Worm (Caenorhabditis elegans): Measurements from ENCODE around the gene msp-31.
"Not testable (repeated sequence)": the region's sequence is repeated elsewhere in the genome, so short reads cannot be mapped to it uniquely, and the experiment has no call there.

The msp-31 gene

DNA sequence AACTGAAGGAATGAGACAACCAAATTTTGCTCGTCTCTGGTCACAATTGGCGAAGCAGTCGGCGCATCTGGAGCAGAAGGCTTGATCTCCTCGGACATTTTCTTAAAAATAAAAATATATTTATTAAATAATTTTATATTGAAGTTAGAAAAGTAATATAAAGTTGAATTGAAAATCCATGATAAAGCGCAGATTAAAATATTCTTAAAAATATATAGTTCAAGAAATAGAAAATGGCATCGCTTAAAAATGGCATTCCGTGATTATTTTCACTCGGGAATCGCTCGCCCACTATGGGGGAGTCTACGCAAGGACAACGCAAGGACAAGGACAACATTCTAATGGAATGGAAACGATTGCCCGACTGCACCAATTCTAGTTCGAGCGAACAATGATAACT, 12.7 kb downstream of the msp-31 start, which contains the start of gene sgt-1:
Gene sgt-1 (minus strand): TSS at position 101 of the 400 bp plus-strand sequence.
- not testable (repeated sequence) for TF ChIP-seq egl-27 (tag; optimal IDR thresholded peaks at IDR 0.05); nfya-1 (tag; optimal IDR thresholded peaks at IDR 0.05; ENCODE audit: insufficient read depth); fos-1 (tag; optimal IDR thresholded peaks at IDR 0.05)

DNA sequence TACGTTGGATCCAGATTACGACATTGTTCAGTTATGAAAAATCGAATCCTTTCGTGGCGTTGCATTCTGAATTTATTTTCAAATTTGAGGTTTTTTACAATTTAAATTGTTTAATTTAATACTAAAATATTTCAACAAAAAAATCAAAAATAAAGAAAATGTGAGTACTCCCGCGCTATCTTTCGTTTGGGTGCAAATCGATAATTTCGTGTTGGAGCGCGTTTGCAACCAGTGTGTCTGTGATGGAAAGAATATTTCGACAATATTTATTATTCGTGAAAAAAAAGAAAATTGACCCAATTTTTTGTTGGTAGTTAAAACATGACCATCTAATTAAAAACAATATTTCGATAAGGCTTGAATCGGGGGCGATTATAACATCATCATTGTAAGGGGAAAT, 14.3 kb downstream of the msp-31 start, which contains the start of gene R05F9.9:
Gene R05F9.9 (minus strand): TSS at position 66 of the 400 bp plus-strand sequence.
- TF ChIP-seq nhr-25 (tag; optimal IDR thresholded peaks at IDR 0.05) (peak; percentile 45), nfya-1 (tag; optimal IDR thresholded peaks at IDR 0.05; ENCODE audit: insufficient read depth) (peak; percentile 60), elt-2 (tag; optimal IDR thresholded peaks at IDR 0.05) (peak; percentile 64), unc-39 (tag; optimal IDR thresholded peaks at IDR 0.05) (no peak), nhr-237 (tag; optimal IDR thresholded peaks at IDR 0.05) (no peak), pha-4 (tag; optimal IDR thresholded peaks at IDR 0.05) (peak; percentile 69), nhr-43 (tag; optimal IDR thresholded peaks at IDR 0.05; ENCODE audit: poor library complexity, severe bottlenecking) (no peak), aly-2 (tag; optimal IDR thresholded peaks at IDR 0.05) (no peak), skn-1 (tag; optimal IDR thresholded peaks at IDR 0.05) (no peak), nhr-67 (tag; optimal IDR thresholded peaks at IDR 0.05) (no peak), ceh-28 (tag; optimal IDR thresholded peaks at IDR 0.05) (peak; percentile 52), ceh-82 (tag; optimal IDR thresholded peaks at IDR 0.05) (no peak), fkh-10 (GFP tag; optimal IDR thresholded peaks at IDR 0.05) (no peak), mml-1 (tag; optimal IDR thresholded peaks at IDR 0.05) (no peak), fos-1 (tag; optimal IDR thresholded peaks at IDR 0.05) (no peak), mdl-1 (tag; optimal IDR thresholded peaks at IDR 0.05) (no peak), ama-1 (optimal IDR thresholded peaks at IDR 0.05) (peak; percentile 85), fkh-2 (tag; optimal IDR thresholded peaks at IDR 0.05) (no peak), ceh-16 (tag; optimal IDR thresholded peaks at IDR 0.05) (no peak), lin-15B (tag; optimal IDR thresholded peaks at IDR 0.05) (peak; percentile 33), egl-5 (tag; optimal IDR thresholded peaks at IDR 0.05) (no peak), nhr-28 (tag; optimal IDR thresholded peaks at IDR 0.05) (no peak)

DNA sequence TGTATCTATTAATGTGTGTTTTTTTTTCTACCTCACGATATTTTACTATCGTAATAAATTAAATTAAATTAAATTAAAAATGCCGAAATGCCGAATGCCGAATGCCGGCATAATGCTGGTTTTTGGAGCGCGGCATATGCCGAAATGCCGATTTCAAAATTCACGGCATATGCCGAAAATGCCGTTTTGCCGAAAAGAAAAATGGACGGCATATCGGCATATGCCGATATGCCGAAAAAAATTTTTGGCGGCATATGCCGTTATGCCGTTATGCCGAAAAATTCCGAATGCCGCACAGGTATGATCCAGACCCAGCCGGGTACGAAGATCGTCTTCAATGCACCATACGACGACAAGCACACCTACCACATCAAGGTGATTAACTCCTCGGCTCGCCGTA, 17.8 kb downstream of the msp-31 start, which contains the start of gene msp-32:
Gene msp-32 (plus strand): TSS at position 301 of the 400 bp plus-strand sequence.
- TF ChIP-seq skn-1 (tag; optimal IDR thresholded peaks at IDR 0.05); fkh-2 (tag; optimal IDR thresholded peaks at IDR 0.05); fkh-10 (GFP tag; optimal IDR thresholded peaks at IDR 0.05): not testable (repeated sequence)

DNA sequence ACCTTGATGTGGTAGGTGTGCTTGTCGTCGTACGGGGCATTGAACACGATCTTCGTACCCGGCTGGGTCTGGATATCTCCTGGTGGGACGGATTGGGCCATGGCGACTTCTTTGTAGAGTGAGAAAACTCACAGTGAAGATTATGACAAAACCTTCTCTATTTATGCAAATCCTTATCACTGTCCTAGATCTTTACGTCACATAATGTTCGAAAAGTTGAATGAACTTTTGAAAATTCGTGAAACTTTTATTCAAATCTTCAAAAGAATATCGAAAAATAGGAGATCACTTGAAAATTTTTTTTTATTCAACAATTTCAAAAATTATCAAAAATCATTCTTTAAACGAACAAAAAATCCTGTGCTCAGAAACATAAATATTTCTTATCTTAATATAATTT, 23.8 kb downstream of the msp-31 start, which contains the start of gene msp-33:
Gene msp-33 (minus strand): TSS at position 101 of the 400 bp plus-strand sequence.
- TF ChIP-seq ceh-9 (tag; optimal IDR thresholded peaks at IDR 0.05) (no peak), nfya-1 (tag; optimal IDR thresholded peaks at IDR 0.05; ENCODE audit: insufficient read depth) (no peak), aly-2 (tag; optimal IDR thresholded peaks at IDR 0.05) (no peak), zag-1 (tag; optimal IDR thresholded peaks at IDR 0.05) (no peak), elt-2 (tag; optimal IDR thresholded peaks at IDR 0.05) (no peak), nhr-77 (tag; optimal IDR thresholded peaks at IDR 0.05) (no peak), ztf-4 (tag; optimal IDR thresholded peaks at IDR 0.05) (no peak), fos-1 (tag; optimal IDR thresholded peaks at IDR 0.05) (no peak), ceh-82 (tag; optimal IDR thresholded peaks at IDR 0.05) (no peak), fkh-10 (GFP tag; optimal IDR thresholded peaks at IDR 0.05) (no peak), skn-1 (tag; optimal IDR thresholded peaks at IDR 0.05) (no peak), pqm-1 (tag; optimal IDR thresholded peaks at IDR 0.05) (no peak), sea-2 (GFP tag; optimal IDR thresholded peaks at IDR 0.05) (no peak)

DNA sequence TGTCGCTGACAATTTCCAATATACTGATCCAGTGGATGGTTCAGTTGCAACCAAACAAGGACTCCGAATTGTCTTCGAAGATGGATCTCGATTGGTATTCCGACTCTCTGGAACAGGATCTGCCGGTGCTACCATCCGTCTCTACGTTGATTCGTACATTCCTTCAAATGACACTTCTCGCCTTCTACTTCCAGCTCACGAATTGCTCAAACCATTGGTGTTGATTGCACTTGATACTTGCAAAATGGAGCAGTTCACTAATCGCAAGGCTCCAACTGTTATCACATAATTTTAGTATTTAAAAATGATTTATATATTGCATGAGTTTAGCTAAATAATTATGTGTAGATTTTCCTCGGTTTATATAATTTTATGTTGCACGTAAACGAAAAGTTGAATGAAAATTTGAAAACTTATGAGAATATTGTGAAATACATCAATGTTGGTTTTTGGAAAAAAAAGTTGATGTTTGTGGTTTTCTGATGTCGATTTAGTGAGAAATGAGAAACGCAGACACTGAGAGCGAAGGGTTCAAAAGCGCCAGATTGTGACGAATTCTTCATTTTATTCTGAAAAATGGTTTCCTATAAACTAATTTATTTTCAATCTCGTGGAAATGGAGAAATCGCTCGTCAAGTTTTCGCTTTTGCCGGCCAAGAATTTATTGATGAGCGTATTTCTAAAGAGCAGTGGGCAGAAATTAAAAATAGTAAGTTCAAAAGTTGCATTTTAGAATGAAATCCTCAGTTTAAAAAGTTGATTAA, 25.2 kb downstream of the msp-31 start, which contains the start of gene gst-9:
Gene gst-9 (plus strand): TSS at position 574 of the 764 bp plus-strand sequence.
- TF ChIP-seq tbx-2 (tag; optimal IDR thresholded peaks at IDR 0.05) (peak; percentile 25), ztf-4 (tag; optimal IDR thresholded peaks at IDR 0.05) (no peak), nhr-28 (tag; optimal IDR thresholded peaks at IDR 0.05) (no peak), ama-1 (optimal IDR thresholded peaks at IDR 0.05) (peak; percentile 89), R02D3.7 (tag; optimal IDR thresholded peaks at IDR 0.05) (no peak), nhr-25 (tag; optimal IDR thresholded peaks at IDR 0.05) (peak; percentile 50), pha-4 (tag; optimal IDR thresholded peaks at IDR 0.05) (peak; percentile 39), elt-2 (tag; optimal IDR thresholded peaks at IDR 0.05) (peak; percentile 67), nfya-1 (tag; optimal IDR thresholded peaks at IDR 0.05; ENCODE audit: insufficient read depth) (peak; percentile 34), nhr-43 (tag; optimal IDR thresholded peaks at IDR 0.05; ENCODE audit: poor library complexity, severe bottlenecking) (peak; percentile 79)

Data from whole organism, L3 larva.